Fruit fly (Drosophila melanogaster) whole organism, embryonic: ENCODE data around the gene CG5968.

Experiments used
- Adf1 ChIP-seq: fragments of 200-800 bp; sonication (Bioruptor generic); IDR thresholded peaks from 2 replicates; pipeline ENCODE4 v1.3.6; 2022; ENCODE audit warnings: missing biosample characterization, missing genetic modification characterization
- B-H1 ChIP-seq: fragments of 200-800 bp; sonication (Bioruptor generic); IDR thresholded peaks from 3 replicates; pipeline ENCODE4 v1.3.6; 2022; ENCODE audit warnings: missing biosample characterization, missing genetic modification characterization
- BEAF-32 ChIP-seq: fragments of 200-800 bp; sonication (Bioruptor generic); optimal IDR thresholded peaks from 3 replicates; lab custom pipeline; 2017; ENCODE audit warnings: missing biosample characterization, missing genetic modification characterization, mild to moderate bottlenecking, moderate library complexity, missing genetic modification reagents
- Bgb ChIP-seq: fragments of 200-800 bp; sonication (Bioruptor generic); IDR thresholded peaks from 2 replicates; pipeline ENCODE4 v1.3.6; 2022; ENCODE audit warnings: missing biosample characterization, missing genetic modification characterization; ENCODE audit not compliant: partially characterized antibody
- CG10209 ChIP-seq: fragments of 200-800 bp; sonication (Bioruptor generic); optimal IDR thresholded peaks from 3 replicates; lab custom pipeline; 2017; ENCODE audit warnings: missing biosample characterization, mild to moderate bottlenecking, missing genetic modification characterization, missing genetic modification reagents
- CG10267 ChIP-seq: fragments of 200-800 bp; sonication (Bioruptor generic); optimal IDR thresholded peaks from 2 replicates; lab custom pipeline; 2018; ENCODE audit warnings: missing biosample characterization, mild to moderate bottlenecking, missing genetic modification characterization, moderate library complexity
- CG10462 ChIP-seq: fragments of 200-800 bp; sonication (Bioruptor generic); optimal IDR thresholded peaks from 2 replicates; lab custom pipeline; 2016; ENCODE audit warnings: missing biosample characterization, missing genetic modification characterization
- CG10959 ChIP-seq: fragments of 200-800 bp; sonication (Bioruptor generic); IDR thresholded peaks from 2 replicates; pipeline ENCODE4 v1.3.6; 2022; ENCODE audit warnings: missing biosample characterization, missing genetic modification characterization
- CG12219 ChIP-seq: fragments of 200-800 bp; sonication (Bioruptor generic); optimal IDR thresholded peaks from 3 replicates; lab custom pipeline; 2018; ENCODE audit warnings: missing biosample characterization, mild to moderate bottlenecking, missing genetic modification characterization
- CG13894 ChIP-seq: fragments of 200-800 bp; sonication (Bioruptor generic); optimal IDR thresholded peaks from 3 replicates; lab custom pipeline; 2018; ENCODE audit warnings: missing biosample characterization, mild to moderate bottlenecking, missing genetic modification characterization, moderate library complexity
- CG17328 ChIP-seq: fragments of 200-800 bp; sonication (Bioruptor generic); IDR thresholded peaks from 2 replicates; pipeline ENCODE4 v1.3.6; 2022; ENCODE audit warnings: missing biosample characterization, missing genetic modification characterization
- CG18764 ChIP-seq: fragments of 200-800 bp; sonication (Bioruptor generic); optimal IDR thresholded peaks from 3 replicates; lab custom pipeline; 2016; ENCODE audit warnings: missing biosample characterization, missing genetic modification characterization
- CG2875 ChIP-seq: fragments of 200-800 bp; sonication (Bioruptor generic); optimal IDR thresholded peaks from 2 replicates; lab custom pipeline; 2017; ENCODE audit warnings: missing biosample characterization, mild to moderate bottlenecking, missing genetic modification characterization, missing genetic modification reagents
- CG30020 ChIP-seq: fragments of 200-800 bp; optimal IDR thresholded peaks from 2 replicates; lab custom pipeline; 2019; ENCODE audit warnings: missing biosample characterization, mild to moderate bottlenecking, missing genetic modification characterization, moderate library complexity
- CG3065 ChIP-seq: fragments of 200-800 bp; sonication (Bioruptor generic); optimal IDR thresholded peaks from 2 replicates; lab custom pipeline; 2016; ENCODE audit warnings: missing biosample characterization, missing genetic modification characterization
- CG32767 ChIP-seq: fragments of 200-800 bp; sonication (Bioruptor generic); IDR thresholded peaks from 2 replicates; pipeline ENCODE4 v1.3.6; 2022; ENCODE audit warnings: missing biosample characterization, missing genetic modification characterization
- CG34376 ChIP-seq: fragments of 200-800 bp; sonication (Bioruptor generic); optimal IDR thresholded peaks from 2 replicates; lab custom pipeline; 2018; ENCODE audit warnings: missing biosample characterization, mild to moderate bottlenecking, missing genetic modification characterization
- CG4617 ChIP-seq: fragments of 200-800 bp; sonication (Bioruptor generic); optimal IDR thresholded peaks from 3 replicates; lab custom pipeline; 2016; ENCODE audit warnings: missing biosample characterization, missing genetic modification characterization, borderline replicate concordance
- CG6689 ChIP-seq: fragments of 200-800 bp; sonication (Bioruptor generic); IDR thresholded peaks from 2 replicates; pipeline ENCODE4 v1.3.6; 2022; ENCODE audit warnings: missing biosample characterization, missing genetic modification characterization
- CG6813 ChIP-seq: fragments of 200-800 bp; sonication (Bioruptor generic); optimal IDR thresholded peaks from 2 replicates; lab custom pipeline; 2017; ENCODE audit warnings: missing biosample characterization, missing genetic modification characterization, mild to moderate bottlenecking, moderate library complexity, missing genetic modification reagents
- CG7786 ChIP-seq: fragments of 200-800 bp; sonication (Bioruptor generic); optimal IDR thresholded peaks from 2 replicates; lab custom pipeline; 2016; ENCODE audit warnings: missing biosample characterization, missing genetic modification characterization
- CG7839 ChIP-seq: fragments of 200-800 bp; sonication (Bioruptor generic); optimal IDR thresholded peaks from 3 replicates; lab custom pipeline; 2018; ENCODE audit warnings: missing biosample characterization, mild to moderate bottlenecking, missing genetic modification characterization, moderate library complexity
- CG8359 ChIP-seq: fragments of 200-800 bp; sonication (Bioruptor generic); optimal IDR thresholded peaks from 2 replicates; lab custom pipeline; 2017; ENCODE audit warnings: missing biosample characterization, mild to moderate bottlenecking, missing genetic modification characterization, borderline replicate concordance
- CG9609 ChIP-seq: fragments of 200-800 bp; sonication (Bioruptor generic); optimal IDR thresholded peaks from 3 replicates; lab custom pipeline; 2016; ENCODE audit warnings: missing biosample characterization, missing genetic modification characterization
- CG9932 ChIP-seq: fragments of 200-800 bp; sonication (Bioruptor generic); IDR thresholded peaks from 2 replicates; pipeline ENCODE4 v1.3.6; 2022; ENCODE audit warnings: missing biosample characterization, missing genetic modification characterization
- CoRest ChIP-seq: fragments of 200-800 bp; sonication (Bioruptor generic); optimal IDR thresholded peaks from 3 replicates; lab custom pipeline; 2018; ENCODE audit warnings: missing biosample characterization, mild to moderate bottlenecking, missing genetic modification characterization, moderate library complexity
- Deaf1 ChIP-seq: fragments of 200-800 bp; optimal IDR thresholded peaks from 3 replicates; lab custom pipeline; 2019; ENCODE audit warnings: missing biosample characterization, mild to moderate bottlenecking, missing genetic modification characterization, moderate library complexity
- GATAe ChIP-seq: fragments of 200-800 bp; sonication (Bioruptor generic); conservative IDR thresholded peaks from 2 replicates; pipeline ENCODE4 v1.3.6; 2022; ENCODE audit warnings: missing biosample characterization, missing genetic modification characterization
- Mrtf ChIP-seq: fragments of 200-800 bp; sonication (Bioruptor generic); IDR thresholded peaks from 3 replicates; pipeline ENCODE4 v1.3.6; 2022; ENCODE audit warnings: missing biosample characterization, missing genetic modification characterization
- Side ChIP-seq: fragments of 200-800 bp; sonication (Bioruptor generic); optimal IDR thresholded peaks from 2 replicates; lab custom pipeline; 2016; ENCODE audit warnings: missing biosample characterization, missing genetic modification characterization
- Six4 ChIP-seq: fragments of 200-800 bp; sonication (Bioruptor generic); optimal IDR thresholded peaks from 2 replicates; lab custom pipeline; 2016; ENCODE audit warnings: missing biosample characterization, missing genetic modification characterization
- Sry-δ ChIP-seq: fragments of 200-800 bp; sonication (Bioruptor generic); optimal IDR thresholded peaks from 2 replicates; lab custom pipeline; 2016; ENCODE audit warnings: missing biosample characterization, missing genetic modification characterization
- Stat92E ChIP-seq, 3 experiments: fragments of >200 bp in 2 of 3; fragments of 200-800 bp in 1 of 3; sonication (Bioruptor generic) in 1 of 3; optimal IDR thresholded peaks; 2 replicates each; lab custom pipeline; 2017 to 2019; ENCODE audit warnings: missing biosample characterization in 3 of 3, missing genetic modification characterization in 3 of 3, mild to moderate bottlenecking in 1 of 3, moderate library complexity in 1 of 3
- Xbp1 ChIP-seq: fragments of 200-800 bp; sonication (Bioruptor generic); optimal IDR thresholded peaks from 3 replicates; lab custom pipeline; 2016; ENCODE audit warnings: missing biosample characterization, mild to moderate bottlenecking, missing genetic modification characterization
- al ChIP-seq: fragments of 200-800 bp; sonication (Bioruptor generic); IDR thresholded peaks from 2 replicates; pipeline ENCODE4 v1.3.6; 2022; ENCODE audit warnings: missing biosample characterization, missing genetic modification characterization
- ash1 ChIP-seq: fragments of 200-800 bp; sonication (Bioruptor generic); optimal IDR thresholded peaks from 2 replicates; lab custom pipeline; 2018; ENCODE audit warnings: missing biosample characterization, mild to moderate bottlenecking, missing genetic modification characterization
- da ChIP-seq: fragments of 200-800 bp; sonication (Bioruptor generic); optimal IDR thresholded peaks from 2 replicates; lab custom pipeline; 2016; ENCODE audit warnings: missing biosample characterization, missing genetic modification characterization
- dan ChIP-seq: fragments of 200-800 bp; sonication (Bioruptor generic); IDR thresholded peaks from 2 replicates; pipeline ENCODE4 v1.3.6; 2022; ENCODE audit warnings: missing biosample characterization, missing genetic modification characterization
- ftz-f1 ChIP-seq: fragments of 200-800 bp; sonication (Bioruptor generic); optimal IDR thresholded peaks from 2 replicates; lab custom pipeline; 2016; ENCODE audit warnings: missing biosample characterization, missing genetic modification characterization
- hbn ChIP-seq: fragments of 200-800 bp; sonication (Bioruptor generic); IDR thresholded peaks from 2 replicates; pipeline ENCODE4 v1.3.6; 2022; ENCODE audit warnings: missing biosample characterization, missing genetic modification characterization; ENCODE audit not compliant: partially characterized antibody
- knrl ChIP-seq: fragments of 200-800 bp; sonication (Bioruptor generic); IDR thresholded peaks from 3 replicates; pipeline ENCODE4 v1.3.6; 2022; ENCODE audit warnings: missing biosample characterization, missing genetic modification characterization; ENCODE audit not compliant: partially characterized antibody
- onecut ChIP-seq: fragments of 200-800 bp; sonication (Bioruptor generic); IDR thresholded peaks from 2 replicates; pipeline ENCODE4 v1.3.6; 2022; ENCODE audit warnings: missing biosample characterization, missing genetic modification characterization
- psq ChIP-seq: fragments of 200-800 bp; sonication (Bioruptor generic); optimal IDR thresholded peaks from 2 replicates; lab custom pipeline; 2017; ENCODE audit warnings: missing biosample characterization, missing genetic modification characterization
- ranshi ChIP-seq: fragments of 200-800 bp; sonication (Bioruptor generic); IDR thresholded peaks from 2 replicates; pipeline ENCODE4 v1.3.6; 2022; ENCODE audit warnings: missing biosample characterization, missing genetic modification characterization
- sc ChIP-seq, 3 experiments: fragments of >200 bp in 2 of 3; fragments of 200-800 bp in 1 of 3; sonication (Bioruptor generic) in 1 of 3; optimal IDR thresholded peaks; 2 replicates in 2 of 3; 3 replicates in 1 of 3; lab custom pipeline; 2017; ENCODE audit warnings: mild to moderate bottlenecking in 1 of 3, missing biosample characterization in 1 of 3, missing genetic modification characterization in 1 of 3, missing genetic modification reagents in 1 of 3
- sd ChIP-seq: fragments of 200-800 bp; sonication (Bioruptor generic); optimal IDR thresholded peaks from 3 replicates; lab custom pipeline; 2018; ENCODE audit warnings: missing biosample characterization, mild to moderate bottlenecking, missing genetic modification characterization, moderate library complexity
- sqz ChIP-seq: fragments of 200-800 bp; sonication (Bioruptor generic); optimal IDR thresholded peaks from 3 replicates; lab custom pipeline; 2018; ENCODE audit warnings: missing biosample characterization, mild to moderate bottlenecking, missing genetic modification characterization
- tna ChIP-seq: fragments of 200-800 bp; sonication (Bioruptor generic); IDR thresholded peaks from 2 replicates; pipeline ENCODE4 v1.3.6; 2022; ENCODE audit warnings: missing biosample characterization, missing genetic modification characterization; ENCODE audit not compliant: partially characterized antibody
- usp ChIP-seq: fragments of >200 bp; optimal IDR thresholded peaks from 2 replicates; lab custom pipeline; 2017; ENCODE audit warnings: missing biosample characterization, missing genetic modification characterization
- wor ChIP-seq: fragments of 200-800 bp; sonication (Bioruptor generic); IDR thresholded peaks from 2 replicates; pipeline ENCODE4 v1.3.6; 2022; ENCODE audit warnings: missing biosample characterization, missing genetic modification characterization

CG5968 gene

dm6 chr2L:16545772-16546171, 4.0 kb downstream of the CG5968 start (continued):
- TF ChIP-seq Adf1 (GFP tag; lab: Robert Waterston, UW) (no peak), Xbp1 (peak; percentile 64), Sry-δ (no peak), da (no peak), CG10209 (GFP tag; lab: Kevin White, UChicago) (peak; percentile 37), CG34376 (GFP tag; lab: Kevin White, UChicago) (peak; percentile 46), ranshi (GFP tag; lab: Robert Waterston, UW) (peak; percentile 26; the same call in 1 of the 2 replicates), al (GFP tag; lab: Robert Waterston, UW) (no peak), Bgb (no peak), Side (GFP tag; lab: Kevin White, UChicago) (peak; percentile 25), CG9609 (GFP tag; lab: Kevin White, UChicago) (peak; percentile 7), CG17328 (peak; percentile 59; the same call in 1 of the 2 replicates), CG13894 (tag; lab: Kevin White, UChicago) (peak; percentile 75), usp (GFP tag; lab: Kevin White, UChicago) (no peak), CG18764 (GFP tag; lab: Kevin White, UChicago) (peak; percentile 1), CoRest (tag; lab: Kevin White, UChicago) (peak; percentile 67), B-H1 (GFP tag; lab: Robert Waterston, UW) (no peak), CG10267 (tag; lab: Kevin White, UChicago) (peak; percentile 51), tna (GFP tag; lab: Robert Waterston, UW) (no peak), wor (GFP tag; lab: Robert Waterston, UW) (no peak), CG8359 (GFP tag; lab: Kevin White, UChicago) (no peak), onecut (peak; percentile 67), dan (GFP tag; lab: Robert Waterston, UW) (no peak), psq (GFP tag; lab: Kevin White, UChicago) (no peak), CG7786 (GFP tag; lab: Kevin White, UChicago) (peak; percentile 41), CG2875 (GFP tag; lab: Kevin White, UChicago) (peak; percentile 1), CG9932 (GFP tag; lab: Robert Waterston, UW) (peak; percentile 44), Deaf1 (peak; percentile 57), CG6689 (GFP tag; lab: Robert Waterston, UW) (peak; percentile 68), Mrtf (0 out of 3 replicates have a peak, but pooled peaks have one; percentile 37), CG7839 (peak; percentile 80), knrl (GFP tag; lab: Robert Waterston, UW) (no peak), CG12219 (peak; percentile 67), CG3065 (no peak), CG6813 (GFP tag; lab: Kevin White, UChicago) (peak; percentile 67), ftz-f1 (GFP tag; lab: Kevin White, UChicago) (no peak), hbn (GFP tag; lab: Robert Waterston, UW) (no peak), ash1 (no peak), CG32767 (GFP tag; lab: Robert Waterston, UW) (peak; percentile 54; the same call in 1 of the 2 replicates), sd (tag; lab: Kevin White, UChicago) (peak; percentile 35), Stat92E (GFP tag; optimal IDR thresholded peaks at IDR 0.05; lab: Kevin White, UChicago) (no peak), Six4 (GFP tag; lab: Kevin White, UChicago) (no peak), CG10959 (no peak), CG30020 (tag; lab: Kevin White, UChicago) (no peak), CG10462 (GFP tag; lab: Kevin White, UChicago) (no peak), BEAF-32 (GFP tag; lab: Kevin White, UChicago) (no peak), GATAe (GFP tag; lab: Robert Waterston, UW) (no peak), CG4617 (GFP tag; lab: Kevin White, UChicago) (no peak), sqz (GFP tag; lab: Kevin White, UChicago) (peak; percentile 35), sc (optimal IDR thresholded peaks at IDR 0.05; lab: Kevin White, UChicago) (no peak), sc (GFP tag; optimal IDR thresholded peaks at IDR 0.05; lab: Kevin White, UChicago) (no peak)
